Fruit fly (Drosophila melanogaster) whole organism, prepupa: ENCODE results near the gene CG33080.

Source experiments
- CG10669 ChIP-seq: fragments of 200-800 bp; sonication (Bioruptor generic); optimal IDR thresholded peaks from 3 replicates; lab custom pipeline; 2018; ENCODE audit warnings: missing biosample characterization, mild to moderate bottlenecking, missing genetic modification characterization, moderate library complexity
- CG11294 ChIP-seq: fragments of 200-800 bp; sonication (Bioruptor generic); IDR thresholded peaks from 2 replicates; pipeline ENCODE4 v1.3.6; 2022; ENCODE audit warnings: missing biosample characterization, missing genetic modification characterization
- CG11762 ChIP-seq: fragments of 200-800 bp; sonication (Bioruptor generic); optimal IDR thresholded peaks from 3 replicates; lab custom pipeline; 2016; ENCODE audit warnings: missing biosample characterization, missing genetic modification characterization; ENCODE audit not compliant: insufficient read depth
- CG11902 ChIP-seq: fragments of 200-800 bp; sonication (Bioruptor generic); optimal IDR thresholded peaks from 3 replicates; lab custom pipeline; 2016; ENCODE audit warnings: missing biosample characterization, missing genetic modification characterization
- CG15336 ChIP-seq: fragments of 200-800 bp; sonication (Bioruptor generic); IDR thresholded peaks from 2 replicates; pipeline ENCODE4 v1.3.6; 2022; ENCODE audit warnings: missing biosample characterization, missing genetic modification characterization
- CG1621 ChIP-seq: fragments of 200-800 bp; sonication (Bioruptor generic); optimal IDR thresholded peaks from 3 replicates; lab custom pipeline; 2018; ENCODE audit warnings: missing biosample characterization, mild to moderate bottlenecking, missing genetic modification characterization
- CG16779 ChIP-seq: fragments of 200-800 bp; sonication (Bioruptor generic); optimal IDR thresholded peaks from 3 replicates; lab custom pipeline; 2017; ENCODE audit warnings: missing biosample characterization, mild to moderate bottlenecking, missing genetic modification characterization
- CG3032 ChIP-seq: fragments of 200-800 bp; optimal IDR thresholded peaks from 2 replicates; lab custom pipeline; 2019; ENCODE audit warnings: missing biosample characterization, mild to moderate bottlenecking, missing genetic modification characterization, moderate library complexity
- CG32006 ChIP-seq: fragments of 200-800 bp; sonication (Bioruptor generic); optimal IDR thresholded peaks from 3 replicates; lab custom pipeline; 2017; ENCODE audit warnings: missing biosample characterization, mild to moderate bottlenecking, missing genetic modification characterization
- CG34406 ChIP-seq: fragments of 200-800 bp; sonication (Bioruptor generic); optimal IDR thresholded peaks from 3 replicates; lab custom pipeline; 2016; ENCODE audit warnings: missing biosample characterization, missing genetic modification characterization
- CG3919 ChIP-seq: fragments of 200-800 bp; sonication (Bioruptor generic); optimal IDR thresholded peaks from 3 replicates; lab custom pipeline; 2016; ENCODE audit warnings: missing biosample characterization, missing genetic modification characterization
- CG4318 ChIP-seq: fragments of 200-800 bp; sonication (Bioruptor generic); optimal IDR thresholded peaks from 3 replicates; lab custom pipeline; 2017; ENCODE audit warnings: missing biosample characterization, mild to moderate bottlenecking, missing genetic modification characterization
- CG6163 ChIP-seq: fragments of 200-800 bp; sonication (Bioruptor generic); IDR thresholded peaks from 3 replicates; pipeline ENCODE4 v1.3.6; 2022; ENCODE audit warnings: missing biosample characterization, missing genetic modification characterization
- CG6276 ChIP-seq: fragments of 200-800 bp; sonication (Bioruptor generic); optimal IDR thresholded peaks from 2 replicates; lab custom pipeline; 2017; ENCODE audit warnings: missing biosample characterization, mild to moderate bottlenecking, missing genetic modification characterization
- CG6808 ChIP-seq: fragments of 200-800 bp; sonication (Bioruptor generic); optimal IDR thresholded peaks from 3 replicates; lab custom pipeline; 2017; ENCODE audit warnings: missing biosample characterization, missing genetic modification characterization, mild to moderate bottlenecking, moderate library complexity, missing genetic modification reagents
- CG6854 ChIP-seq: fragments of 200-800 bp; sonication (Bioruptor generic); optimal IDR thresholded peaks from 2 replicates; lab custom pipeline; 2017; ENCODE audit warnings: missing biosample characterization, mild to moderate bottlenecking, missing genetic modification characterization
- CG7368 ChIP-seq: fragments of 200-800 bp; sonication (Bioruptor generic); optimal IDR thresholded peaks from 3 replicates; lab custom pipeline; 2016; ENCODE audit warnings: missing biosample characterization, missing genetic modification characterization
- CG8632 ChIP-seq: fragments of 200-800 bp; sonication (Bioruptor generic); optimal IDR thresholded peaks from 3 replicates; lab custom pipeline; 2016; ENCODE audit warnings: missing biosample characterization, missing genetic modification characterization
- Eip75B ChIP-seq: fragments of 200-800 bp; sonication (Bioruptor generic); optimal IDR thresholded peaks from 3 replicates; lab custom pipeline; 2016; ENCODE audit warnings: missing biosample characterization, missing genetic modification characterization
- Eip78C ChIP-seq: fragments of 200-800 bp; sonication (Bioruptor generic); peaks from one replicate; lab custom pipeline; 2016; ENCODE audit warnings: missing biosample characterization, missing genetic modification characterization
- Eip93F ChIP-seq: fragments of 200-800 bp; sonication (Bioruptor generic); optimal IDR thresholded peaks from 2 replicates; lab custom pipeline; 2016; ENCODE audit warnings: missing biosample characterization, mild to moderate bottlenecking, missing genetic modification characterization
- Ets21C ChIP-seq: fragments of 200-800 bp; sonication (Bioruptor generic); optimal IDR thresholded peaks from 3 replicates; lab custom pipeline; 2016; ENCODE audit warnings: missing biosample characterization, missing genetic modification characterization
- Hr38 ChIP-seq: sonication (Bioruptor generic); optimal IDR thresholded peaks from 2 replicates; lab custom pipeline; 2016; ENCODE audit warnings: missing biosample characterization, missing genetic modification characterization
- OdsH ChIP-seq: fragments of 200-800 bp; sonication (Bioruptor generic); optimal IDR thresholded peaks from 3 replicates; lab custom pipeline; 2016; ENCODE audit warnings: missing biosample characterization, missing genetic modification characterization
- Smox ChIP-seq: fragments of 200-800 bp; sonication (Bioruptor generic); optimal IDR thresholded peaks from 3 replicates; lab custom pipeline; 2016; ENCODE audit warnings: missing biosample characterization, missing genetic modification characterization
- Sox102F ChIP-seq: fragments of 200-800 bp; sonication (Bioruptor generic); optimal IDR thresholded peaks from 2 replicates; lab custom pipeline; 2016; ENCODE audit warnings: missing biosample characterization, mild to moderate bottlenecking, missing genetic modification characterization
- Sox14 ChIP-seq: fragments of 200-800 bp; sonication (Bioruptor generic); optimal IDR thresholded peaks from 3 replicates; lab custom pipeline; 2016; ENCODE audit warnings: missing biosample characterization, missing genetic modification characterization
- Sox15 ChIP-seq: fragments of 200-800 bp; sonication (Bioruptor generic); optimal IDR thresholded peaks from 3 replicates; lab custom pipeline; 2016; ENCODE audit warnings: missing biosample characterization, missing genetic modification characterization
- acj6 ChIP-seq: fragments of 200-800 bp; sonication (Bioruptor generic); optimal IDR thresholded peaks from 3 replicates; lab custom pipeline; 2016; ENCODE audit warnings: missing biosample characterization, missing genetic modification characterization
- dac ChIP-seq: fragments of 200-800 bp; sonication (Bioruptor generic); optimal IDR thresholded peaks from 2 replicates; lab custom pipeline; 2017; ENCODE audit warnings: missing biosample characterization, mild to moderate bottlenecking, missing genetic modification characterization
- dsx ChIP-seq: fragments of 200-800 bp; optimal IDR thresholded peaks from 3 replicates; lab custom pipeline; 2019; ENCODE audit warnings: missing biosample characterization, mild to moderate bottlenecking, missing genetic modification characterization, moderate library complexity; ENCODE audit not compliant: poor library complexity, severe bottlenecking
- esn ChIP-seq: fragments of 200-800 bp; sonication (Bioruptor generic); optimal IDR thresholded peaks from 2 replicates; lab custom pipeline; 2016; ENCODE audit warnings: missing biosample characterization, mild to moderate bottlenecking, missing genetic modification characterization, moderate library complexity
- fd59A ChIP-seq: fragments of 200-800 bp; sonication (Bioruptor generic); optimal IDR thresholded peaks from 2 replicates; lab custom pipeline; 2017; ENCODE audit warnings: missing biosample characterization, mild to moderate bottlenecking, missing genetic modification characterization, missing genetic modification reagents
- fkh ChIP-seq: fragments of 200-800 bp; sonication (Bioruptor generic); optimal IDR thresholded peaks from 3 replicates; lab custom pipeline; 2017; ENCODE audit warnings: missing biosample characterization, mild to moderate bottlenecking, missing genetic modification characterization, moderate library complexity
- lz ChIP-seq: fragments of 200-800 bp; sonication (Bioruptor generic); optimal IDR thresholded peaks from 3 replicates; lab custom pipeline; 2016; ENCODE audit warnings: missing biosample characterization, missing genetic modification characterization
- spab ChIP-seq: fragments of 200-800 bp; sonication (Bioruptor generic); optimal IDR thresholded peaks from 2 replicates; lab custom pipeline; 2017; ENCODE audit warnings: missing biosample characterization, mild to moderate bottlenecking, missing genetic modification characterization, missing genetic modification reagents
- ss ChIP-seq, 2 experiments: fragments of 200-800 bp; sonication (Bioruptor generic); optimal IDR thresholded peaks; 2 replicates in 1 of 2; 3 replicates in 1 of 2; lab custom pipeline; 2017 to 2018; ENCODE audit warnings: mild to moderate bottlenecking in 2 of 2, missing biosample characterization in 2 of 2, missing genetic modification characterization in 2 of 2, moderate library complexity in 1 of 2
- svp ChIP-seq: fragments of 200-800 bp; sonication (Bioruptor generic); peaks from one replicate; lab custom pipeline; 2016; ENCODE audit warnings: missing biosample characterization, missing genetic modification characterization
- topi ChIP-seq: fragments of 200-800 bp; sonication (Bioruptor generic); optimal IDR thresholded peaks from 3 replicates; lab custom pipeline; 2016; ENCODE audit warnings: missing biosample characterization, missing genetic modification characterization
- vri ChIP-seq: fragments of 200-800 bp; sonication (Bioruptor generic); optimal IDR thresholded peaks from 3 replicates; lab custom pipeline; 2016; ENCODE audit warnings: missing biosample characterization, mild to moderate bottlenecking, missing genetic modification characterization

The CG33080 gene

dm6 chrX:5695035-5695434, 22.5 kb downstream of the CG33080 start, which contains the start of gene CG3149:
Gene CG3149, minus strand, starts transcription at chrX:5695205.
- TF ChIP-seq Eip78C (GFP tag; lab: Kevin White, UChicago) (peak; percentile 45), CG6808 (GFP tag; lab: Kevin White, UChicago) (no peak)

- no peak for TF ChIP-seq Eip75B
- no peak for TF ChIP-seq Eip93F (GFP tag; lab: Kevin White, UChicago)
- no peak for TF ChIP-seq CG34406
- TF ChIP-seq lz (GFP tag; lab: Kevin White, UChicago), result no peak
- TF ChIP-seq CG4318 (GFP tag; lab: Kevin White, UChicago), result no peak
- no peak for TF ChIP-seq fd59A (GFP tag; lab: Kevin White, UChicago)
- TF ChIP-seq CG3919 (GFP tag; lab: Kevin White, UChicago), result no peak
- TF ChIP-seq svp (GFP tag; lab: Kevin White, UChicago), result peak; percentile 51
- TF ChIP-seq Hr38 (GFP tag; lab: Kevin White, UChicago), result no peak
- TF ChIP-seq Sox14, result no peak
- TF ChIP-seq CG11902 (GFP tag; lab: Kevin White, UChicago), result no peak
- peak; percentile 78 for TF ChIP-seq Eip78C (GFP tag; lab: Kevin White, UChicago)
- TF ChIP-seq ss (GFP tag; optimal IDR thresholded peaks at IDR 0.05; lab: Kevin White, UChicago), result peak in 1 of 2 experiments; percentile 1
- TF ChIP-seq dsx (GFP tag; lab: Kevin White, UChicago), result no peak
- no peak for TF ChIP-seq OdsH (GFP tag; lab: Kevin White, UChicago)
- TF ChIP-seq dac (GFP tag; lab: Kevin White, UChicago), result no peak
- TF ChIP-seq CG32006 (GFP tag; lab: Kevin White, UChicago), result peak; percentile 37
- no peak for TF ChIP-seq CG7368
- no peak for TF ChIP-seq acj6 (GFP tag; lab: Kevin White, UChicago)
- TF ChIP-seq Sox15 (GFP tag; lab: Kevin White, UChicago), result no peak
- no peak for TF ChIP-seq fkh (GFP tag; lab: Kevin White, UChicago)
- no peak for TF ChIP-seq CG1621
- 0 out of 2 replicates have a peak, but pooled peaks have one; percentile 24 for TF ChIP-seq CG15336 (GFP tag; lab: Robert Waterston, UW)
- TF ChIP-seq vri, result no peak
- no peak for TF ChIP-seq CG10669 (GFP tag; lab: Kevin White, UChicago)
- TF ChIP-seq esn (GFP tag; lab: Kevin White, UChicago), result no peak
- TF ChIP-seq CG6163 (GFP tag; lab: Robert Waterston, UW), result no peak
- peak; percentile 5 for TF ChIP-seq CG6808 (GFP tag; lab: Kevin White, UChicago)
- TF ChIP-seq CG11762 (GFP tag; lab: Kevin White, UChicago), result no peak
- TF ChIP-seq CG16779, result peak; percentile 6
- no peak for TF ChIP-seq spab (GFP tag; lab: Kevin White, UChicago)
- no peak for TF ChIP-seq Sox102F (GFP tag; lab: Kevin White, UChicago)
Measured at dm6 chrX:5690651-5691379, 26.8 kb downstream of the CG33080 start.

dm6 chrX:5690216-5690523, 27.4 kb downstream of the CG33080 start:
- TF ChIP-seq CG6854 (GFP tag; lab: Kevin White, UChicago), result no peak
- TF ChIP-seq acj6 (GFP tag; lab: Kevin White, UChicago), result no peak
- no peak for TF ChIP-seq CG8632
- TF ChIP-seq CG3032, result no peak
- no peak for TF ChIP-seq CG6276 (GFP tag; lab: Kevin White, UChicago)
- no peak for TF ChIP-seq CG11294 (GFP tag; lab: Robert Waterston, UW)
- no peak for TF ChIP-seq Sox15 (GFP tag; lab: Kevin White, UChicago)
- peak; percentile 42 for TF ChIP-seq fkh (GFP tag; lab: Kevin White, UChicago)
- TF ChIP-seq topi (GFP tag; lab: Kevin White, UChicago), result no peak
- no peak for TF ChIP-seq CG1621
- TF ChIP-seq Ets21C (GFP tag; lab: Kevin White, UChicago), result no peak
- TF ChIP-seq Hr38 (GFP tag; lab: Kevin White, UChicago), result no peak
- no peak for TF ChIP-seq Eip93F (GFP tag; lab: Kevin White, UChicago)
- TF ChIP-seq Smox (GFP tag; lab: Kevin White, UChicago), result no peak
- no peak for TF ChIP-seq CG16779
- TF ChIP-seq dsx (GFP tag; lab: Kevin White, UChicago), result peak; percentile 72
